Worm (Caenorhabditis elegans) whole organism, young adult: ENCODE results near the gene rab-19.

Experiments
- C06A6.2 ChIP-seq: fragments of 200-800 bp; sonication (Bioruptor generic); conservative IDR thresholded peaks from 2 replicates; pipeline ENCODE4 v1.3.6; 2022; ENCODE audit warnings: missing genetic modification characterization, missing compliant biosample characterization
- F23B12.7 ChIP-seq: sonication (generic microtip); optimal IDR thresholded peaks from 2 replicates; lab custom pipeline; 2017; ENCODE audit warnings: missing genetic modification characterization, mild to moderate bottlenecking, missing compliant biosample characterization, antibody characterized with exemption, moderate library complexity; ENCODE audit not compliant: insufficient read depth
- ama-1 ChIP-seq, 3 experiments: fragments of 150-350 bp in 1 of 3; sonication (generic microtip) in 2 of 3; optimal IDR thresholded peaks; 2 replicates each; lab custom pipeline; 2014 to 2018; ENCODE audit warnings: missing biosample characterization in 2 of 3, missing genetic modification characterization in 2 of 3, missing genetic modification reagents in 2 of 3
- attf-5 ChIP-seq: fragments of 200-800 bp; sonication (Bioruptor generic); optimal IDR thresholded peaks from 2 replicates; lab custom pipeline; 2018; ENCODE audit warnings: mild to moderate bottlenecking, missing genetic modification characterization, missing compliant biosample characterization
- ccch-3 ChIP-seq: fragments of 200-800 bp; sonication (Bioruptor generic); optimal IDR thresholded peaks from 2 replicates; lab custom pipeline; 2018; ENCODE audit warnings: mild to moderate bottlenecking, missing genetic modification characterization, missing compliant biosample characterization
- ceh-58 ChIP-seq: fragments of 200-800 bp; sonication (Bioruptor generic); IDR thresholded peaks from 2 replicates; pipeline ENCODE4 v1.3.6; 2022; ENCODE audit warnings: missing genetic modification characterization, missing compliant biosample characterization
- efl-1 ChIP-seq: fragments of 150-350 bp; optimal IDR thresholded peaks from 2 replicates; lab custom pipeline; 2014; ENCODE audit warnings: missing biosample characterization, missing genetic modification reagents, missing genetic modification characterization
- egrh-3 ChIP-seq: fragments of 200-800 bp; sonication (Bioruptor generic); IDR thresholded peaks from 2 replicates; pipeline ENCODE4 v1.3.6; 2022; ENCODE audit warnings: missing genetic modification reagents, missing genetic modification characterization, missing compliant biosample characterization
- mxl-1 ChIP-seq: sonication (generic microtip); optimal IDR thresholded peaks from 2 replicates; lab custom pipeline; 2016; ENCODE audit warnings: missing genetic modification characterization, missing compliant biosample characterization
- pha-4 ChIP-seq: fragments of 150-350 bp; sonication (generic microtip); optimal IDR thresholded peaks from 2 replicates; lab custom pipeline; 2014; ENCODE audit warnings: missing biosample characterization, missing genetic modification reagents, missing genetic modification characterization
- somi-1 ChIP-seq: fragments of 200-800 bp; sonication (Bioruptor generic); optimal IDR thresholded peaks from 2 replicates; lab custom pipeline; 2018; ENCODE audit warnings: mild to moderate bottlenecking, missing genetic modification characterization, missing compliant biosample characterization
- tbp1 ChIP-seq: fragments of 200-800 bp; sonication (Bioruptor generic); optimal IDR thresholded peaks from 2 replicates; lab custom pipeline; 2018; ENCODE audit warnings: mild to moderate bottlenecking, missing genetic modification characterization, missing compliant biosample characterization
- tbx-9 ChIP-seq: sonication (generic microtip); optimal IDR thresholded peaks from 2 replicates; lab custom pipeline; 2016; ENCODE audit warnings: borderline replicate concordance, missing genetic modification characterization, inconsistent platforms, missing compliant biosample characterization

DNA sequence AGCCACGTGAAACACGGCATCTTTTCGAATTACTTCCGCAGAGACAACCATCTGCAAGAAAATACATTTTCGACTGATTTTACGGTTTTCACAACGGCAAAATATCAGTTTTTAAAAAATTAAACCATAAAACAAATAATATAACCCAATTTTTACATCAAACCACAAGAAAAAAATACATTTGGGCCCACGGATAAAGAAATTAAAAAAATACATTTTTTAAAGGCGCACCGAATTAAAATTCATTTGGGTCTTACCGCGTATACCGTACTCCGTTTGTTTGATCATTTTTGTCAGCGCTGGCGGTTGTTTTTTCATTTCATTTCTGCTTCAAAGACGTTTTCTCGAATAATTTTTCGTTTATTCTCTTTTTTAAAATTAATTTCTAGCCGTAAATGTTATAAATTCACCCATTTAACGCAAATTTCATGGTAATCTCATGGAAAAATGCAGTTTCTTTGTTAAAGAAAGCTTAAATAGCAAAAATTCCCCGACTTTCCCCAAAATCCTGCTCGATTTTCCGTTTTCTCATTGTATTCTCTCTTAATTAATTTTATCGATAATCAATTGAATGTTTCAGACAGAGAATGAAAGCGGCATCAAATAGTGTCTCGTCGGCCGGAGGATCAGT lies 30.9 kb downstream of the rab-19 start, which contains the start of the genes rec-8 and mex-5:
- no peak for TF ChIP-seq pha-4 (tag; lab: Kevin White, UChicago)
- TF ChIP-seq ccch-3 (GFP tag; lab: Kevin White, UChicago): no peak
- peak; percentile 53 for TF ChIP-seq tbp1 (GFP tag; lab: Kevin White, UChicago)
- no peak for TF ChIP-seq C06A6.2
- TF ChIP-seq somi-1: no peak
- no peak for TF ChIP-seq tbx-9
- peak; percentile 98 for TF ChIP-seq efl-1
- TF ChIP-seq ceh-58 (GFP tag; lab: Robert Waterston, UW): no peak
- no peak for TF ChIP-seq ama-1 (optimal IDR thresholded peaks at IDR 0.05; lab: Kevin White, UChicago)
- no peak for TF ChIP-seq ama-1 (GFP tag; optimal IDR thresholded peaks at IDR 0.05; lab: Kevin White, UChicago)
- no peak for TF ChIP-seq F23B12.7
- TF ChIP-seq mxl-1: no peak
- no peak for TF ChIP-seq attf-5 (GFP tag; lab: Kevin White, UChicago)
- TF ChIP-seq egrh-3 (GFP tag; lab: Robert Waterston, UW): no peak
